Fruit fly (Drosophila melanogaster) whole organism, embryonic: ENCODE results near the gene CG2889.

Source experiments
- Atf6 ChIP-seq: fragments of 200-800 bp; sonication (Bioruptor generic); IDR thresholded peaks from 2 replicates; pipeline ENCODE4 v1.3.6; 2022; ENCODE audit warnings: missing biosample characterization, missing genetic modification characterization
- CG13296 ChIP-seq: fragments of 200-800 bp; sonication (Bioruptor generic); optimal IDR thresholded peaks from 3 replicates; lab custom pipeline; 2018; ENCODE audit warnings: missing biosample characterization, mild to moderate bottlenecking, missing genetic modification characterization
- CG6813 ChIP-seq: fragments of 200-800 bp; sonication (Bioruptor generic); optimal IDR thresholded peaks from 2 replicates; lab custom pipeline; 2017; ENCODE audit warnings: missing biosample characterization, missing genetic modification characterization, mild to moderate bottlenecking, moderate library complexity, missing genetic modification reagents
- CG7372 ChIP-seq: fragments of 200-800 bp; sonication (Bioruptor generic); IDR thresholded peaks from 2 replicates; pipeline ENCODE4 v1.3.6; 2022; ENCODE audit warnings: missing biosample characterization, missing genetic modification characterization
- Dll ChIP-seq: fragments of 200-800 bp; sonication (Bioruptor generic); IDR thresholded peaks from 4 replicates; pipeline ENCODE4 v1.3.6; 2022; ENCODE audit warnings: missing biosample characterization, missing genetic modification characterization; ENCODE audit not compliant: partially characterized antibody
- Rx ChIP-seq: fragments of 200-800 bp; sonication (Bioruptor generic); IDR thresholded peaks from 2 replicates; pipeline ENCODE4 v1.3.6; 2022; ENCODE audit warnings: missing biosample characterization, missing genetic modification characterization
- al ChIP-seq: fragments of 200-800 bp; sonication (Bioruptor generic); IDR thresholded peaks from 2 replicates; pipeline ENCODE4 v1.3.6; 2022; ENCODE audit warnings: missing biosample characterization, missing genetic modification characterization
- ash1 ChIP-seq: fragments of 200-800 bp; sonication (Bioruptor generic); optimal IDR thresholded peaks from 2 replicates; lab custom pipeline; 2018; ENCODE audit warnings: missing biosample characterization, mild to moderate bottlenecking, missing genetic modification characterization
- chinmo ChIP-seq: fragments of 200-800 bp; sonication (Bioruptor generic); IDR thresholded peaks from 4 replicates; pipeline ENCODE4 v1.3.6; 2022; ENCODE audit warnings: missing biosample characterization, missing genetic modification characterization; ENCODE audit not compliant: partially characterized antibody
- psq ChIP-seq: fragments of 200-800 bp; sonication (Bioruptor generic); optimal IDR thresholded peaks from 2 replicates; lab custom pipeline; 2017; ENCODE audit warnings: missing biosample characterization, missing genetic modification characterization

dm6 chrX:10472614-10473248, 1.0 kb upstream of the CG2889 start:
- no peak for TF ChIP-seq CG6813 (GFP tag; lab: Kevin White, UChicago)
- no peak for TF ChIP-seq Atf6 (GFP tag; lab: Robert Waterston, UW)
- no peak for TF ChIP-seq CG13296
- peak; percentile 70; the same call in 1 of the 4 replicates for TF ChIP-seq chinmo
- TF ChIP-seq Rx (GFP tag; lab: Robert Waterston, UW), result no peak
- TF ChIP-seq ash1 (GFP tag; lab: Kevin White, UChicago), result no peak
- no peak for TF ChIP-seq psq (GFP tag; lab: Kevin White, UChicago)
- no peak for TF ChIP-seq Dll (GFP tag; lab: Robert Waterston, UW)
- no peak for TF ChIP-seq al (GFP tag; lab: Robert Waterston, UW)
- TF ChIP-seq CG7372 (GFP tag; lab: Robert Waterston, UW), result no peak
